Worm (Caenorhabditis elegans) whole organism, L1 larva: ENCODE measurements around the gene T05C12.8.

ENCODE experiments used
- F16B12.6 ChIP-seq: fragments of 150-350 bp; optimal IDR thresholded peaks from 2 replicates; lab custom pipeline; 2014; ENCODE audit warnings: missing biosample characterization, missing genetic modification characterization
- aha-1 ChIP-seq: fragments of 150-350 bp; optimal IDR thresholded peaks from 2 replicates; lab custom pipeline; 2014; ENCODE audit warnings: missing biosample characterization, missing genetic modification characterization
- alr-1 ChIP-seq: fragments of 200-800 bp; sonication (Bioruptor generic); optimal IDR thresholded peaks from 2 replicates; lab custom pipeline; 2018; ENCODE audit warnings: borderline replicate concordance, mild to moderate bottlenecking, missing genetic modification characterization, missing compliant biosample characterization
- blmp-1 ChIP-seq: fragments of 150-350 bp; optimal IDR thresholded peaks from 2 replicates; lab custom pipeline; 2014; ENCODE audit warnings: missing biosample characterization, missing genetic modification characterization
- ceh-88 ChIP-seq: fragments of 200-800 bp; sonication (Bioruptor generic); IDR thresholded peaks from 2 replicates; pipeline ENCODE4 v1.3.6; 2022; ENCODE audit warnings: missing genetic modification characterization, missing compliant biosample characterization
- ceh-90 ChIP-seq: sonication (generic microtip); optimal IDR thresholded peaks from 2 replicates; lab custom pipeline; 2016; ENCODE audit warnings: missing genetic modification characterization, missing compliant biosample characterization
- ces-1 ChIP-seq: fragments of 150-350 bp; optimal IDR thresholded peaks from 2 replicates; lab custom pipeline; 2014; ENCODE audit warnings: missing biosample characterization, missing genetic modification reagents, missing genetic modification characterization
- dpl-1 ChIP-seq, 3 experiments: fragments of 150-350 bp in 2 of 3; sonication (generic microtip) in 1 of 3; optimal IDR thresholded peaks; 2 replicates each; lab custom pipeline; 2014 to 2017; ENCODE audit warnings: missing biosample characterization in 3 of 3, missing genetic modification characterization in 3 of 3, missing genetic modification reagents in 3 of 3
- efl-1 ChIP-seq, 4 experiments: fragments of 150-350 bp; optimal IDR thresholded peaks in 3 of 4; peaks in 1 of 4; 1 replicate in 1 of 4; 2 replicates in 3 of 4; lab custom pipeline; 2014; ENCODE audit warnings: missing biosample characterization in 2 of 4, missing genetic modification characterization in 2 of 4, missing genetic modification reagents in 2 of 4
- efl-3 ChIP-seq: fragments of 200-800 bp; sonication (Bioruptor generic); optimal IDR thresholded peaks from 2 replicates; lab custom pipeline; 2018; ENCODE audit warnings: mild to moderate bottlenecking, missing genetic modification characterization, missing compliant biosample characterization
- egl-13 ChIP-seq: sonication (generic microtip); optimal IDR thresholded peaks from 2 replicates; lab custom pipeline; 2016; ENCODE audit warnings: missing genotype, missing genetic modification reagents, missing genetic modification characterization, missing compliant biosample characterization
- elt-2 ChIP-seq: sonication (generic microtip); optimal IDR thresholded peaks from 2 replicates; lab custom pipeline; 2016; ENCODE audit warnings: missing genetic modification characterization, mild to moderate bottlenecking, inconsistent platforms, missing compliant biosample characterization, missing genetic modification reagents
- elt-3 ChIP-seq, 6 experiments: fragments of 150-350 bp in 1 of 6; sonication (generic microtip); optimal IDR thresholded peaks; 2 replicates each; lab custom pipeline; 2017 to 2018; ENCODE audit warnings: missing biosample characterization in 6 of 6, missing genetic modification characterization in 6 of 6, inconsistent platforms in 1 of 6
- fkh-8 ChIP-seq: sonication (generic microtip); optimal IDR thresholded peaks from 2 replicates; lab custom pipeline; 2016; ENCODE audit warnings: mild to moderate bottlenecking, missing genetic modification characterization, missing compliant biosample characterization
- hlh-4 ChIP-seq: sonication (generic microtip); optimal IDR thresholded peaks from 2 replicates; lab custom pipeline; 2016; ENCODE audit warnings: mild to moderate bottlenecking, missing genetic modification characterization, missing compliant biosample characterization
- lin-14 ChIP-seq: fragments of 200-800 bp; sonication (Bioruptor generic); optimal IDR thresholded peaks from 2 replicates; lab custom pipeline; 2018; ENCODE audit warnings: mild to moderate bottlenecking, missing genetic modification characterization, moderate library complexity, missing compliant biosample characterization
- lin-35 ChIP-seq, 2 experiments: fragments of 150-350 bp; optimal IDR thresholded peaks; 2 replicates each; lab custom pipeline; 2014; ENCODE audit warnings: missing biosample characterization in 2 of 2, missing genetic modification characterization in 2 of 2, missing genetic modification reagents in 2 of 2
- lsy-2 ChIP-seq, 2 experiments: fragments of 150-350 bp; optimal IDR thresholded peaks; 2 replicates each; lab custom pipeline; 2014; ENCODE audit warnings: missing biosample characterization in 2 of 2, missing genetic modification characterization in 2 of 2
- mdl-1 ChIP-seq, 2 experiments: fragments of 150-350 bp; optimal IDR thresholded peaks; 2 replicates each; lab custom pipeline; 2014 to 2017; ENCODE audit warnings: missing biosample characterization in 2 of 2, missing genetic modification characterization in 2 of 2, inconsistent platforms in 1 of 2
- mep-1 ChIP-seq: fragments of 150-350 bp; optimal IDR thresholded peaks from 2 replicates; lab custom pipeline; 2014; ENCODE audit warnings: missing biosample characterization, missing genetic modification characterization
- nhr-12 ChIP-seq: sonication (generic microtip); optimal IDR thresholded peaks from 2 replicates; lab custom pipeline; 2017; ENCODE audit warnings: missing biosample characterization, missing genetic modification characterization
- nhr-19 ChIP-seq: fragments of 200-800 bp; sonication (Bioruptor generic); conservative IDR thresholded peaks from 2 replicates; pipeline ENCODE4 v1.3.6; 2022; ENCODE audit warnings: missing genetic modification characterization, missing compliant biosample characterization
- nhr-237 ChIP-seq: fragments of 150-350 bp; optimal IDR thresholded peaks from 2 replicates; lab custom pipeline; 2014; ENCODE audit warnings: missing biosample characterization, missing genetic modification characterization
- nhr-28 ChIP-seq: fragments of 150-350 bp; optimal IDR thresholded peaks from 2 replicates; lab custom pipeline; 2014; ENCODE audit warnings: missing biosample characterization, missing genetic modification characterization
- nhr-76 ChIP-seq: sonication (generic microtip); optimal IDR thresholded peaks from 2 replicates; lab custom pipeline; 2017; ENCODE audit warnings: missing biosample characterization, missing genetic modification characterization
- nhr-77 ChIP-seq: fragments of 150-350 bp; optimal IDR thresholded peaks from 2 replicates; lab custom pipeline; 2014; ENCODE audit warnings: missing biosample characterization, missing genetic modification characterization
- nhr-90 ChIP-seq: sonication (generic microtip); optimal IDR thresholded peaks from 2 replicates; lab custom pipeline; 2016; ENCODE audit warnings: mild to moderate bottlenecking, missing genetic modification characterization, missing compliant biosample characterization; ENCODE audit not compliant: poor library complexity
- rnt-1 ChIP-seq: sonication (generic microtip); optimal IDR thresholded peaks from 2 replicates; lab custom pipeline; 2016; ENCODE audit warnings: mild to moderate bottlenecking, missing genetic modification characterization, moderate library complexity, missing compliant biosample characterization
- snu-23 ChIP-seq: sonication (generic microtip); optimal IDR thresholded peaks from 2 replicates; lab custom pipeline; 2016; ENCODE audit warnings: missing genetic modification characterization, missing compliant biosample characterization
- sup-37 ChIP-seq: fragments of 200-800 bp; sonication (Bioruptor generic); optimal IDR thresholded peaks from 2 replicates; lab custom pipeline; 2018; ENCODE audit warnings: mild to moderate bottlenecking, missing genetic modification characterization, missing compliant biosample characterization
- tlp-1 ChIP-seq: fragments of 150-350 bp; optimal IDR thresholded peaks from 2 replicates; lab custom pipeline; 2014; ENCODE audit warnings: missing biosample characterization, missing genetic modification characterization
- unc-130 ChIP-seq: fragments of 150-350 bp; optimal IDR thresholded peaks from 2 replicates; lab custom pipeline; 2017; ENCODE audit warnings: missing biosample characterization, missing genetic modification characterization, inconsistent platforms
- unc-62 ChIP-seq: fragments of 150-350 bp; optimal IDR thresholded peaks from 2 replicates; lab custom pipeline; 2014; ENCODE audit warnings: missing biosample characterization, missing genetic modification reagents, missing genetic modification characterization
- zip-4 ChIP-seq: fragments of 200-800 bp; sonication (Bioruptor generic); optimal IDR thresholded peaks from 2 replicates; lab custom pipeline; 2018; ENCODE audit warnings: mild to moderate bottlenecking, missing genetic modification characterization, moderate library complexity, missing compliant biosample characterization

T05C12.8 gene

DNA sequence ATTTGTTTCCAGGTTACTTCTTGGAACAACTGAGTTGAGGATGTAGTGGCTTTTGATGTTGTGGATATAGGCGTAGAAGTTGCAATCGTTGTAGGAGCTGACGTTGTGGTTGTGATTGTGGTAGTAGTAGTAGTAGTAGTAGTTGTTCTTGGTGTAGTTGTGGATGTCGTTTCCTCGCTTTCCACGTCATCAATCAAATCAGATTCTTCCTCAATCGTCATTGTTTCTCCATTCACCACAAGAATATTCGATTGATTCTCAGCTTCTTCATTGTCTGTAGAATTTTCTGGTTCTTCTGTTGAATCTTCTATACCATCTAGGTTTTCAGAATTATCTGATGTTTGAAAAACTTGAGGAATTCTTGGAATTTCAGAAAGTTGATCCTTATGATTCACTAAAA, 11.7 kb downstream of the T05C12.8 start:
- TF ChIP-seq ceh-90 (tag; lab: Kevin White, UChicago): no peak
- no peak for TF ChIP-seq lin-14 (GFP tag; lab: Kevin White, UChicago)
- no peak for TF ChIP-seq elt-2 (tag; lab: Kevin White, UChicago)
- no peak for TF ChIP-seq sup-37 (GFP tag; lab: Kevin White, UChicago)
- TF ChIP-seq, all 84 proteins: peak for 0

DNA sequence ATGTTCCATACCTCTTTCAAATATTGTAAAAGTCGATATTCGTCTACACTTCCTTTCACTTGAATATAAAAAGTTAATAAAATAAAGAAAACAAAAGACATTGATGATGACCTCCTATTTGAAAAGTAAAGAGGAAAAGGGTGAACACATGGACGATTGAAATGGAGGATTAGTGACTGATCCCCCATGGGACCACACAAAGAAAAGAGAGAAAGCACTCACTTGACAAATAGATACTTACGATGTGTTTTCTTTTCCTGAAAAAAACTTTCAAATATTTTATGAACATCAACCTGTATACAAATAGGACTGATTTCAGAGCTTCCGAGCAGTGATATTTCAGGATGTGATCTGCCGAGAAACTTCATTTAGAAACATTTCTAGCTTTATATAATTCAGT, 13.3 kb downstream of the T05C12.8 start, which contains the start of gene acr-14:
TSS of gene acr-14 (minus strand) at position 101 of the 400 bp plus-strand sequence.
- TF ChIP-seq ces-1 (GFP tag; lab: Kevin White, UChicago) (no peak), ceh-88 (GFP tag; lab: Robert Waterston, UW) (no peak), alr-1 (no peak), efl-3 (no peak), nhr-77 (no peak), elt-3 (tag; optimal IDR thresholded peaks at IDR 0.05; lab: Kevin White, UChicago) (no peak), nhr-19 (GFP tag; lab: Robert Waterston, UW) (no peak)

DNA sequence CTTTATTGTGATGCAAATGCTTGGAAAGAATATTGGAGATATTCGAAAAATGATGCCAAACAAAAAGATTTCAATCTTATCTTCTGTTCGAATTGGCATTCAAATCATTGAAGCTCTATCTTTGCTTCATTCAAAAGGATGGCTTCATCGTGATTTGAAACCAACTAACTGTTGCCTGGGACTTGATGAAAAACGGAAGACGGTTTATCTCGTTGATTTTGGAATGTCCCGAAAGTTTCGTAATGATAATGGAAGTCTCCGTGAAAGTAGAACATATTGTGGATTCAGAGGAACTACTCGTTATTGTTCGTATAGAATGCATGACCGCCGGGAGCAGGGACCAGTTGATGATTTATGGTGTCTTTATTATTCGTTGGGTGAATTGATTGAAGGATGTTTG, 16.2 kb downstream of the T05C12.8 start:
- no peak for TF ChIP-seq mep-1 (tag; lab: Kevin White, UChicago)
- TF ChIP-seq blmp-1: no peak
- no peak for TF ChIP-seq efl-1 (optimal IDR thresholded peaks at IDR 0.05; lab: Kevin White, UChicago)
- TF ChIP-seq efl-1 (GFP tag; optimal IDR thresholded peaks at IDR 0.05 in 1 of 2; lab: Kevin White, UChicago): no peak
- TF ChIP-seq unc-130 (tag; lab: Kevin White, UChicago): no peak
- no peak for TF ChIP-seq aha-1 (tag; lab: Kevin White, UChicago)
- TF ChIP-seq nhr-12 (tag; lab: Kevin White, UChicago): no peak
- TF ChIP-seq zip-4: no peak
- TF ChIP-seq hlh-4 (tag; lab: Kevin White, UChicago): no peak
- TF ChIP-seq nhr-90 (tag; lab: Kevin White, UChicago): no peak
- TF ChIP-seq mdl-1 (tag; optimal IDR thresholded peaks at IDR 0.05; lab: Kevin White, UChicago): no peak
- TF ChIP-seq fkh-8 (tag; lab: Kevin White, UChicago): no peak

DNA sequence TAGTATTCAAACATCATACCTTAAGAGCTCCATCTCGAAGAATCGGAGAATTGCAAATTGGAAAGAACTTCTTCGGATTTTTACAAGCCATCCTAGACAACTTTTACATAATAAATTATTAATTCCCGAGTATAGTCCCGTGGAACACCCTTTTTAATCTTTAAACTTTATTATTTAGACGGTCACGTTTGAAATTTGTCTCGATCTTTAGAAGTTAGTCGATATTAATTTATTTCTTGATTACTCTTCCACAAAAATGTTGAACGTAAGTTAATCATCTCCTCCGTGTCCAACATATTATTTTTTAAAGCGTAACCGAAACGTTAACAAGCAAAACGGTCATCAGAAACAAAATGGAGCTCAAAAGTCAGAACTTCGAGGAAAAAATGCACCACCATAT, 16.9 kb downstream of the T05C12.8 start, which contains the start of the genes decr-1.3 and T05C12.1:
TSS of gene decr-1.3 (minus strand) at position 101 of the 400 bp plus-strand sequence.
TSS of gene T05C12.1 (plus strand) at position 232 of the 400 bp plus-strand sequence.
- no peak for TF ChIP-seq ces-1 (GFP tag; lab: Kevin White, UChicago)
- TF ChIP-seq tlp-1: no peak
- TF ChIP-seq egl-13 (tag; lab: Kevin White, UChicago): no peak
- no peak for TF ChIP-seq nhr-237 (tag; lab: Kevin White, UChicago)
- TF ChIP-seq snu-23 (GFP tag; lab: Kevin White, UChicago): no peak
- no peak for TF ChIP-seq lin-35 (GFP tag; optimal IDR thresholded peaks at IDR 0.05; lab: Kevin White, UChicago)
- TF ChIP-seq dpl-1 (GFP tag; optimal IDR thresholded peaks at IDR 0.05; lab: Kevin White, UChicago): no peak
- TF ChIP-seq unc-62 (GFP tag; lab: Kevin White, UChicago): no peak
- TF ChIP-seq nhr-76: no peak
- TF ChIP-seq rnt-1 (tag; lab: Kevin White, UChicago): no peak
- TF ChIP-seq lin-14 (GFP tag; lab: Kevin White, UChicago): no peak
- no peak for TF ChIP-seq F16B12.6 (tag; lab: Kevin White, UChicago)
- TF ChIP-seq lsy-2 (tag; optimal IDR thresholded peaks at IDR 0.05; lab: Kevin White, UChicago): no peak
- TF ChIP-seq nhr-28 (tag; lab: Kevin White, UChicago): no peak

- TF ChIP-seq tlp-1 (no peak), lin-14 (GFP tag; lab: Kevin White, UChicago) (peak; percentile 17)
These were observed 20.0 kb downstream of the T05C12.8 start, which contains the start of gene T05C12.11 for ce11 chrII:8170374-8170773. TSS of gene T05C12.11 (minus strand) at chrII:8170474.
